Fruit fly (Drosophila melanogaster) ovary, adult (tissue): ENCODE results near the gene Cdk8.

ENCODE experiments used
- CG17801 ChIP-seq: fragments of 200-800 bp; optimal IDR thresholded peaks from 2 replicates; lab custom pipeline; 2019; ENCODE audit warnings: missing biosample characterization, mild to moderate bottlenecking, missing genetic modification characterization, moderate library complexity; ENCODE audit not compliant: partially characterized antibody

The Cdk8 gene

dm6 chr3L:9838534-9838933 is at the start of gene Cdk8:
Cdk8 (minus strand) TSS chr3L:9838670.
- TF ChIP-seq CG17801 (GFP tag; lab: Kevin White, UChicago): peak; percentile 5

dm6 chr3L:9878685-9879084 is 40.2 kb upstream of the Cdk8 start, which contains the start of gene CG34382:
CG34382 (plus strand) TSS chr3L:9878985.
- no peak for TF ChIP-seq CG17801 (GFP tag; lab: Kevin White, UChicago)

DNA sequence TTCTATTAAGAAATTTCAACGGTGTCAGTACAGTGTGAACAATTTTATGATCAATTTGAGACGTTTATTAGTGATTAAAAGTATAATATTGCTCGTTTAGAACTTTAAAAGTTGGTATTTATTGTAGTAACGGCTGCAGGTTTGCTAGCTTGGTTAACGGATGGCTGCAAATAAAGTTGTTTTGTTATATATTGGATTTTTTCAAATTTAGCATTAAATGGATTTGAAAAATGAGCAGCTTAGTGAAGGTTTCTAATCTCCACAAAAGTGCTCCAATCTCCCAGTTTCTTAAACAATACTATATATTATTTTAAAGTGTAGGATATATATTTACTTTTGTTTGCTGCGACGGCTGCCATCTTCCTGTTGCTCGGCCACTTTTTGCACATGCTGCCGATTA is 33.6 kb upstream of the Cdk8 start:
- no peak for TF ChIP-seq CG17801 (GFP tag; lab: Kevin White, UChicago)

DNA sequence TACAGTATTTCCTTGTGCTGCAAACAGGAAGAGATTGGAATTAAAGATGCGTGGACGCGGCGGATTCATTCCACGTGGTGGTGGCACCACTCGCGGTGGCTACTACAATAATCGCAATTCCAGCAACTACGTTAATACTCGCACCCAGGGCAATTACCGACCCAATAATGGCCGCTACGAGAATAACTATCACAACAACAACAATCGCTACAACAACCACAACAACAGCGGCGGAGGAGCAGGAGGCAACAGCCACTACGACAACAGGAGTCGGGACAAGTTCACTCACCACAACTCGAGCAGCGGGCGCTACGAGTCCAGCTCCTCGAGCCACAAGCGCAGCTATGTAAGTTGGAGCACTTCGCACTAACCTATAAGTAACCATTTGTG is 26.6 kb upstream of the Cdk8 start:
- no peak for TF ChIP-seq CG17801 (GFP tag; lab: Kevin White, UChicago)

dm6 chr3L:9864275-9865052 is 26.0 kb upstream of the Cdk8 start, which contains the start of the genes iPLA2-VIA and Ciz1:
iPLA2-VIA (minus strand) TSS chr3L:9864349.
Ciz1 (plus strand) TSS chr3L:9864639.
- peak; percentile 4 for TF ChIP-seq CG17801 (GFP tag; lab: Kevin White, UChicago)

DNA sequence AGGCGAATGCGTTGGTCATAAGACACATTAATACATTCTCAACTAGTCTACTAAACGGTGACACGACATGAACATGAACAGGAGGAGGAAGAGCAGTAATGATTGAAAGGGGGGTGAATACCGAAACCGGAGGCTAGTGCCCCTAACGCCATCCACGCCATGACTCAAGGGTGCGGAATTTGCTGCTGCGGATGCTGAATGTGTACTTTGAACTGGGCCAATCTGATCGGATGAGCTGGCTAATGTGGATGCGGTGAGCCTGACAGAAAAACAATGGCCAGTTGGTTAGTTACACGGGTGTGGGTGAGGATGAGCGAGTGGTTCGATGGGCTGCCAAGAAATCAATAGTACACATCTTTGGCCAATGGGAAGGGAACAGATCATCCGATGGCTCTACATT is 25.2 kb upstream of the Cdk8 start:
- TF ChIP-seq CG17801 (GFP tag; lab: Kevin White, UChicago): no peak

dm6 chr3L:9859624-9860023 is 21.2 kb upstream of the Cdk8 start, which contains the start of gene CG10809:
CG10809 (minus strand) TSS chr3L:9859889.
- TF ChIP-seq CG17801 (GFP tag; lab: Kevin White, UChicago): peak; percentile 24

- peak; percentile 58 for TF ChIP-seq CG17801 (GFP tag; lab: Kevin White, UChicago)
Measured at dm6 chr3L:9856430-9857218, 18.2 kb upstream of the Cdk8 start.

DNA sequence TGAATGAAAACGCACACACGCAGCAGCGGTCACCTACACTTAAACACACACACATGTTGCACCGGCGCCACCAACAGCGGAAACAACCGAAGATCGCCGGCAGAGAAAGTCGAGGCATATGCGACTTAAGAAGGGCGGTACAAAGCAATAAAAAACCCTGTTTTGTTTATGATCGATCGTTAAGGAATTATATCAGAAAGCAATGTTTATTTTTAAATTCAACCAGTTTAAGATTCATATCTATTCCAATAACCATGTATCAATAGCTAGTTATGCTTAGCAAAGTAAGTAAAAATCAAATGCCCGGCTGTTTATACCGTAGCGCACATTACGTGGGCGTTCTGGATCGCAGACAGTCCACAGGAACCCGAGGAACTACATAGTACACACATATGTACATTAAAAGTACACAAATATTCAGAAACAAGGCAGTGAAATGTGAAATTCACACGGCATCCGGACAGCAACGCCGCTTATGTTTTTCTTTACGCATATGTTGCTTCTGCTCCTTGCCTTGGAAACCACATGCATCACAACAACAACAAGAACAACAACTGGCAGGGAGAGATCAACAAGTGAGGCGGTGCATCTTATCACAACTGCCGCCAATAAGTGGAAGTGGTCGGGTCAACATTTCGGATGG is 17.4 kb upstream of the Cdk8 start:
- peak; percentile 95 for TF ChIP-seq CG17801 (GFP tag; lab: Kevin White, UChicago)

DNA sequence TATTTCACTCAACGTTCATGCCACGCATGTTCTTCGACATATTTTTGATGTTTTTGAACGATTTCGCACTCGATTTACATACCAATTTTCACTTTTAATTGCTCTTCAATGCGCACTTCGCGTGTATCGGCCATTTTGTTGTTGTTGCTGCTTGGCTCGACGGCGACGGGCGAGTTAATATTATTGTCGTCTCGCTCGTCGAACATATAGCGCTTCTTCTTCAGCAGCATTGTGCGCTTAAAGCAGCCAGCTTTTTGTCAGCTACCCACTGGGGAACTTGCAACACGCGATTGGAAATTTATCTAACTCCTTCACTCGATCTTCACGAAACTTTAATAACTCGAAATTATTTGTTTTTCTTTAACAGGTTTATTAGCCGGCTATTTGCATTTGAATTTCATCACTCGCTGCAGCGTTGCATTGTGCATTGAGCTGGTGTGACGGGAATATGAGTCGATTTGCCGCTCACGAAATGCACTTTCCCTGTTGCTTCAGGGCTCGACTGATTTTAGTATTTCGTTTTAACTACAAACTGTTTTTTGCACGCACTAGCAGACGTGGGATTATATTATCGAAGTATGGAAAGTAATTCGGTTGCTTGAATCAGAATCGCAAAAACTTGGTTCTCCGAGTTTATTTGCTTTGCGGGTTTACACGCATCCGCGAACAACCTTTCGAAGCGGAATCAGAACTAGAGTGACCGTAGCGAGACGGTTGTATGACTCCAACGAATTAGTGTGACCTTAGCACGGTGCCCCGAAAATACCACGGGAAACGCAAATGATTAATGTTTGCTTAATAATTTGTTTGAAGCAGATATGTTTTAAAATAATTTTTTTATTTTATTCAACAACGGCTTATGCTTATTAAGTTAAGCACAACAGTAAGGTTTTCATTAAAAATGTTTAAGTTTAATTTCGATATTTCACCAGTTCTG is 16.4 kb upstream of the Cdk8 start, which contains the start of gene RasGAP1:
TSS of gene RasGAP1 (minus strand) at position 703 of the 937 bp plus-strand sequence.
- peak; percentile 8 for TF ChIP-seq CG17801 (GFP tag; lab: Kevin White, UChicago)

dm6 chr3L:9853895-9854470 is 15.5 kb upstream of the Cdk8 start:
- TF ChIP-seq CG17801 (GFP tag; lab: Kevin White, UChicago): no peak

- no peak for TF ChIP-seq CG17801 (GFP tag; lab: Kevin White, UChicago)
Measured at dm6 chr3L:9853140-9853746, 14.8 kb upstream of the Cdk8 start.

- TF ChIP-seq CG17801 (GFP tag; lab: Kevin White, UChicago): no peak
Measured at dm6 chr3L:9851000-9851671, 12.7 kb upstream of the Cdk8 start.
